Worm (Caenorhabditis elegans): ENCODE measurements around the gene ttyh-1.

The ttyh-1 gene

DNA sequence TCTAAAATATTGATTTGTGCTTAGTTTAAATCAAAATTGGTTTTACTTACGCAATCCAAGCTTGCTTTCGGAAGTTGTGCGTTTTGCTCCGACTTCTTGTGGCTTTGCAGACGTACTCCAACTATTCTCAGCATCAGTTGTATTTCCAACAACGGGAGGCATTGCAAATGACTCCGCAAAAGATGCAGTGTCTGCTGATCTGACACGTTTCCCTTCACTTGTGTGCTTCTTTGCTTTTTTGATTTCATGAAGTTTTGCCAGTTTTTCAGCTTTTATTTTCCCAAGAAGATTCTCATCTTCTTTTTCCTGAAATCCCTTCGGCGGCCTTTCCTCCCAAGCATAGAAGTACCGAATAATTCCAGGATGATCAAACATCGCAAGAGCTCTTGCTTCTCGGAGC is 43.2 kb downstream of the ttyh-1 start:
- TF ChIP-seq sem-4 (tag; optimal IDR thresholded peaks at IDR 0.05), result no peak
- TF ChIP-seq zag-1 (tag; optimal IDR thresholded peaks at IDR 0.05), result no peak
- TF ChIP-seq dmd-4 (tag; optimal IDR thresholded peaks at IDR 0.05), result no peak
- no peak for TF ChIP-seq gmeb-1 (tag; optimal IDR thresholded peaks at IDR 0.05)

DNA sequence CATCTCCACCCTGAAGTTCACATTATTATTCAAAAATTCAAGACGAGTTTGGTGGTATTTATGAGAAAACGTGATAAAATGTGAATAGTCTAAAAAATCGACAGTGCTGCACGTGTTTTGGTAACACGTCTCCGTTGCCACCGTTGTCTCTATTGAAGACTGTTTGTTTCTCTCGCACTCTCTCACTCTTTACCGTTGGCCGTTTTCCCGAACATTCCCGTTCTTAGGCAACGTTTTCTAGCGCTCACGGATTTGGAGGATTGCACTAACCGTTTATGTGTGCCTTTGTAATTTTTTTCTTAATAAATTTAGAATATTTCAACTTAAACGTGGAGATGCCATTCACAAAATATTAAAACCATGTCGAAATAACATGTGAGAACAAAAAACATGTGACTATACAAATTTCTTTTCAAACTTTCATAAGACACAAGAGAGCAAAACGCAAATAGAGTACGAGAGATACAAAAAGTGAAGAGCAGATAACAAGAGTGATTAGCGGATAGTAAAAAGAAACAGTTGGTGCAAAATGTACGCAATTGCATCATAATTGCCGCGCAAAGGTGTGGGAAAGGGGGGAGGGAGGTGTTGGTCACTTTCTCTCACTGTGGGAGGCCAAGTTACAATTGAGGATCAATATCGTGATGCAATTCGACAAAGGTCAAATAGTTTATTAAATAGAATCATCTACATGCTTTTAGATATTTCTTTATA is 46.5 kb downstream of the ttyh-1 start, which contains the start of gene pek-1:
Gene pek-1, minus strand, starts transcription at position 51 of the 714 bp plus-strand sequence.
- TF ChIP-seq F13H6.1 (tag; optimal IDR thresholded peaks at IDR 0.05) (peak; percentile 75), unc-55 (GFP tag; optimal IDR thresholded peaks at IDR 0.05) (peak; percentile 17), ceh-16 (tag; optimal IDR thresholded peaks at IDR 0.05) (no peak), R02D3.7 (tag; optimal IDR thresholded peaks at IDR 0.05) (no peak), mbf-1 (tag; optimal IDR thresholded peaks at IDR 0.05) (no peak), lin-13 (GFP tag; optimal IDR thresholded peaks at IDR 0.05) (peak; percentile 14), Y55F3AM.14 (GFP tag; optimal IDR thresholded peaks at IDR 0.05) (no peak), gmeb-1 (tag; optimal IDR thresholded peaks at IDR 0.05) (peak; percentile 6), mdl-1 (tag; optimal IDR thresholded peaks at IDR 0.05) (peak in 1 of 2 experiments; percentile 72), sem-4 (tag; optimal IDR thresholded peaks at IDR 0.05) (peak; percentile 33), ZK546.5 (tag; optimal IDR thresholded peaks at IDR 0.05) (no peak), unc-62 (GFP tag; optimal IDR thresholded peaks at IDR 0.05) (no peak), C34F6.9 (tag; optimal IDR thresholded peaks at IDR 0.05) (peak; percentile 71), nhr-129 (tag; optimal IDR thresholded peaks at IDR 0.05) (peak; percentile 96), aly-2 (tag; optimal IDR thresholded peaks at IDR 0.05) (no peak), crh-2 (tag; optimal IDR thresholded peaks at IDR 0.05) (peak; percentile 64), alr-1 (tag; optimal IDR thresholded peaks at IDR 0.05) (no peak), lsy-2 (tag; optimal IDR thresholded peaks at IDR 0.05) (peak; percentile 14 to 54), nhr-25 (tag; optimal IDR thresholded peaks at IDR 0.05) (peak; percentile 65), sma-9 (GFP tag; optimal IDR thresholded peaks at IDR 0.05) (peak; percentile 61), sma-9 (tag; optimal IDR thresholded peaks at IDR 0.05) (no peak), nhr-21 (tag; optimal IDR thresholded peaks at IDR 0.05) (peak; percentile 12), nhr-77 (tag; optimal IDR thresholded peaks at IDR 0.05) (no peak), sma-3 (GFP tag; optimal IDR thresholded peaks at IDR 0.05) (peak; percentile 55), blmp-1 (tag; optimal IDR thresholded peaks at IDR 0.05; ENCODE audit: insufficient read depth) (peak; percentile 74)

DNA sequence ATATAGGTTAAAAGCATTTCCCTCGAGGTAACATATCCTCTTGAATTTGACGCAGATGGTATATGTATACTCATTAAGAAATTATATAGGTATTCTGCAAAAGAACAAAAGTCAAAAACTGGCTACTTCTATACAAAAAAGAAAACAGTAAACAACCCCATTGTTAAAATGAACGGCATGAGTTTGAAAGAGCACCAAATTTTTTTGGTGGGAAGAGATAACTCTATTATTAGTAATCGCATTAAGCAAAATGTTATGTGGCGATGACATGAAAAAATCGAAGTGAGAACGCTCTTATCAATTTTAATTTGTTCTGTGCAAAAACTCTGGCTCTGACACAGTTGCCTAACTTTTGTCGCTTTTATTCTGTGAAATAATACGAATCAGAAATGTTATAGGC is 50.1 kb downstream of the ttyh-1 start, which contains the start of gene F46C3.2:
Gene F46C3.2, minus strand, starts transcription at position 101 of the 400 bp plus-strand sequence.
- TF ChIP-seq skn-1 (tag; optimal IDR thresholded peaks at IDR 0.05) (no peak), fos-1 (tag; optimal IDR thresholded peaks at IDR 0.05) (peak; percentile 52)

DNA sequence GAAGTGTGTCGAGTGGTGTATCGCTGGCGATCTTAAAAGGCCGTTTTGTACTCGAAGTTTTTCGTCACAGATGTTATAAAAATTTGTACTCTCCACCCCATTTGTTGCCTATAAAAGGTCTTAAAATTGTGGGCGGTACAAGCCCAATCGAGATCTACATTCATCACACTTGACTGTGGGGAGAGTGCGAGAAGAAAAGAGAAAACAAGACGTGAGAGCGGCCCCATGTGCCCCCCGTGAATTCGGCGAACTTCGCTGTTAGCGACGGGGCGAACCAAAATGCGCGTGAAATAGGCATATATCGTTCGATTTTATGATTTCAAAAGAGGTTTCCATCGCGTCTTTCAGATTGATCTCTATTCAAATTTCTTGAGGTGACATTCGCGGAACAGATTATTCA is 51.5 kb downstream of the ttyh-1 start, which contains the start of gene F46C3.6:
Gene F46C3.6, minus strand, starts transcription at position 87 of the 400 bp plus-strand sequence.
- TF ChIP-seq blmp-1 (tag; optimal IDR thresholded peaks at IDR 0.05; ENCODE audit: insufficient read depth), result peak; percentile 71
- TF ChIP-seq crh-2 (tag; optimal IDR thresholded peaks at IDR 0.05), result no peak
- TF ChIP-seq sma-3 (GFP tag; optimal IDR thresholded peaks at IDR 0.05), result peak; percentile 79
- no peak for TF ChIP-seq unc-55 (GFP tag; optimal IDR thresholded peaks at IDR 0.05)
- peak; percentile 80 for TF ChIP-seq nhr-25 (tag; optimal IDR thresholded peaks at IDR 0.05)
- TF ChIP-seq F13H6.1 (tag; optimal IDR thresholded peaks at IDR 0.05), result no peak
- TF ChIP-seq mab-5 (tag; optimal IDR thresholded peaks at IDR 0.05), result no peak
- TF ChIP-seq lin-13 (GFP tag; optimal IDR thresholded peaks at IDR 0.05), result no peak
- TF ChIP-seq dmd-4 (tag; optimal IDR thresholded peaks at IDR 0.05), result no peak
